Worm (Caenorhabditis elegans) whole organism, L1 larva: Measurements from ENCODE around the gene Y32H12A.8.

Experiments used
- dpl-1 ChIP-seq, 3 experiments: fragments of 150-350 bp in 2 of 3; sonication (generic microtip) in 1 of 3; optimal IDR thresholded peaks; 2 replicates each; lab custom pipeline; 2014 to 2017; ENCODE audit warnings: missing biosample characterization in 3 of 3, missing genetic modification characterization in 3 of 3, missing genetic modification reagents in 3 of 3
- elt-2 ChIP-seq: sonication (generic microtip); optimal IDR thresholded peaks from 2 replicates; lab custom pipeline; 2016; ENCODE audit warnings: missing genetic modification characterization, mild to moderate bottlenecking, inconsistent platforms, missing compliant biosample characterization, missing genetic modification reagents
- lin-39 ChIP-seq: fragments of 150-350 bp; optimal IDR thresholded peaks from 2 replicates; lab custom pipeline; 2014; ENCODE audit warnings: missing biosample characterization, missing genetic modification reagents, missing genetic modification characterization
- mep-1 ChIP-seq: fragments of 150-350 bp; optimal IDR thresholded peaks from 2 replicates; lab custom pipeline; 2014; ENCODE audit warnings: missing biosample characterization, missing genetic modification characterization
- pag-3 ChIP-seq: sonication (generic microtip); optimal IDR thresholded peaks from 2 replicates; lab custom pipeline; 2017; ENCODE audit warnings: missing genetic modification characterization, mild to moderate bottlenecking, missing compliant biosample characterization, antibody characterized with exemption, borderline replicate concordance; ENCODE audit not compliant: insufficient read depth

DNA sequence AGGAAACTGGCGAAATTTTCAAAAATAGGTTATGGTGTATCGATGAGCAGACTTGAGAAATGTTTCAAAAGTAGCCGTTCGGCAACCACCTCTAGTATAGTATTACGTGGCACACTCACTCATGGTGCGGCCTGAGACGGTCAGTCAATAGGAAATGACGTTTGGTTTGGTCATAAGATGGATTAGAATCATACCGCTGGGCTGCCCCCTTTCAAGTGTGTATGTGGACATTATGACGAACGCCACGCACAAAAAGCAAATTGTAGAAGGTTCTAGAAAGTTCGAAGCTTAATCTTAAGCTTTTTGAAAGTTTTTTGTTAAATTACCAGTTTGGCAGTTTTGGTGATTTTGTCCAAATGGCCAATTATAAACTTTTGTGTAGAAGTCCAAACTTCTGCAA is 18.5 kb upstream of the Y32H12A.8 start:
- TF ChIP-seq lin-39 (tag; lab: Kevin White, UChicago), result no peak
- no peak for TF ChIP-seq pag-3 (tag; lab: Kevin White, UChicago)
- TF ChIP-seq elt-2 (tag; lab: Kevin White, UChicago), result no peak
- no peak for TF ChIP-seq dpl-1 (GFP tag; optimal IDR thresholded peaks at IDR 0.05; lab: Kevin White, UChicago)
- TF ChIP-seq mep-1 (tag; lab: Kevin White, UChicago), result no peak
